Worm (Caenorhabditis elegans) whole organism, L1 larva: ENCODE results near the gene M106.3.
A peak's percentile ranks its signal among the peaks of the same experiment; 100 is the strongest.

ENCODE experiments used
- C04F5.9 ChIP-seq: sonication (generic microtip); optimal IDR thresholded peaks from 2 replicates; lab custom pipeline; 2016; ENCODE audit warnings: missing genetic modification characterization, missing compliant biosample characterization
- C16A3.4 ChIP-seq: fragments of 150-350 bp; optimal IDR thresholded peaks from 2 replicates; lab custom pipeline; 2014; ENCODE audit warnings: missing biosample characterization, missing genetic modification characterization
- aha-1 ChIP-seq: fragments of 150-350 bp; optimal IDR thresholded peaks from 2 replicates; lab custom pipeline; 2014; ENCODE audit warnings: missing biosample characterization, missing genetic modification characterization
- alr-1 ChIP-seq: fragments of 200-800 bp; sonication (Bioruptor generic); optimal IDR thresholded peaks from 2 replicates; lab custom pipeline; 2018; ENCODE audit warnings: borderline replicate concordance, mild to moderate bottlenecking, missing genetic modification characterization, missing compliant biosample characterization
- blmp-1 ChIP-seq: fragments of 150-350 bp; optimal IDR thresholded peaks from 2 replicates; lab custom pipeline; 2014; ENCODE audit warnings: missing biosample characterization, missing genetic modification characterization
- ceh-8 ChIP-seq: fragments of 200-800 bp; sonication (Bioruptor generic); optimal IDR thresholded peaks from 2 replicates; lab custom pipeline; 2018; ENCODE audit warnings: mild to moderate bottlenecking, missing genetic modification characterization, moderate library complexity, missing compliant biosample characterization
- ceh-82 ChIP-seq, 3 experiments: fragments of 150-350 bp in 1 of 3; sonication (generic microtip) in 2 of 3; optimal IDR thresholded peaks; 2 replicates each; lab custom pipeline; 2014 to 2017; ENCODE audit warnings: missing biosample characterization in 3 of 3, missing genetic modification characterization in 3 of 3
- ceh-88 ChIP-seq: fragments of 200-800 bp; sonication (Bioruptor generic); IDR thresholded peaks from 2 replicates; pipeline ENCODE4 v1.3.6; 2022; ENCODE audit warnings: missing genetic modification characterization, missing compliant biosample characterization
- ceh-90 ChIP-seq: sonication (generic microtip); optimal IDR thresholded peaks from 2 replicates; lab custom pipeline; 2016; ENCODE audit warnings: missing genetic modification characterization, missing compliant biosample characterization
- dpl-1 ChIP-seq, 3 experiments: fragments of 150-350 bp in 2 of 3; sonication (generic microtip) in 1 of 3; optimal IDR thresholded peaks; 2 replicates each; lab custom pipeline; 2014 to 2017; ENCODE audit warnings: missing biosample characterization in 3 of 3, missing genetic modification characterization in 3 of 3, missing genetic modification reagents in 3 of 3
- dsc-1 ChIP-seq: sonication (generic microtip); optimal IDR thresholded peaks from 2 replicates; lab custom pipeline; 2016; ENCODE audit warnings: mild to moderate bottlenecking, missing genetic modification characterization, missing compliant biosample characterization
- egl-13 ChIP-seq: sonication (generic microtip); optimal IDR thresholded peaks from 2 replicates; lab custom pipeline; 2016; ENCODE audit warnings: missing genotype, missing genetic modification reagents, missing genetic modification characterization, missing compliant biosample characterization
- egl-27 ChIP-seq, 2 experiments: fragments of 150-350 bp in 1 of 2; sonication (generic microtip); optimal IDR thresholded peaks; 3 replicates each; lab custom pipeline; 2017 to 2018; ENCODE audit warnings: missing biosample characterization in 2 of 2, missing genetic modification characterization in 2 of 2, missing genetic modification reagents in 2 of 2
- elt-3 ChIP-seq, 6 experiments: fragments of 150-350 bp in 1 of 6; sonication (generic microtip); optimal IDR thresholded peaks; 2 replicates each; lab custom pipeline; 2017 to 2018; ENCODE audit warnings: missing biosample characterization in 6 of 6, missing genetic modification characterization in 6 of 6, inconsistent platforms in 1 of 6
- ets-5 ChIP-seq: fragments of 200-800 bp; sonication (Bioruptor generic); IDR thresholded peaks from 2 replicates; pipeline ENCODE4 v1.3.6; 2022; ENCODE audit warnings: missing genetic modification characterization, missing compliant biosample characterization
- fkh-8 ChIP-seq: sonication (generic microtip); optimal IDR thresholded peaks from 2 replicates; lab custom pipeline; 2016; ENCODE audit warnings: mild to moderate bottlenecking, missing genetic modification characterization, missing compliant biosample characterization
- hpl-2 ChIP-seq: fragments of 150-350 bp; optimal IDR thresholded peaks from 2 replicates; lab custom pipeline; 2014; ENCODE audit warnings: missing biosample characterization, missing genetic modification reagents, missing genetic modification characterization
- irx-1 ChIP-seq: sonication (generic microtip); optimal IDR thresholded peaks from 2 replicates; lab custom pipeline; 2016; ENCODE audit warnings: missing genetic modification characterization, missing compliant biosample characterization
- isw-1 ChIP-seq: fragments of 200-800 bp; sonication (Bioruptor generic); IDR thresholded peaks from 2 replicates; pipeline ENCODE4 v1.3.6; 2022; ENCODE audit warnings: missing genetic modification characterization, missing compliant biosample characterization
- lin-13 ChIP-seq: fragments of 150-350 bp; optimal IDR thresholded peaks from 2 replicates; lab custom pipeline; 2014; ENCODE audit warnings: missing biosample characterization, missing genetic modification reagents, missing genetic modification characterization
- lin-14 ChIP-seq: fragments of 200-800 bp; sonication (Bioruptor generic); optimal IDR thresholded peaks from 2 replicates; lab custom pipeline; 2018; ENCODE audit warnings: mild to moderate bottlenecking, missing genetic modification characterization, moderate library complexity, missing compliant biosample characterization
- lin-15B ChIP-seq: fragments of 150-350 bp; sonication (generic microtip); optimal IDR thresholded peaks from 3 replicates; lab custom pipeline; 2014; ENCODE audit warnings: missing biosample characterization, missing genetic modification characterization
- lin-35 ChIP-seq, 2 experiments: fragments of 150-350 bp; optimal IDR thresholded peaks; 2 replicates each; lab custom pipeline; 2014; ENCODE audit warnings: missing biosample characterization in 2 of 2, missing genetic modification characterization in 2 of 2, missing genetic modification reagents in 2 of 2
- lir-3 ChIP-seq: sonication (generic microtip); optimal IDR thresholded peaks from 2 replicates; lab custom pipeline; 2016; ENCODE audit warnings: mild to moderate bottlenecking, missing genetic modification characterization, moderate library complexity, missing compliant biosample characterization; ENCODE audit not compliant: poor library complexity
- lsy-2 ChIP-seq, 2 experiments: fragments of 150-350 bp; optimal IDR thresholded peaks; 2 replicates each; lab custom pipeline; 2014; ENCODE audit warnings: missing biosample characterization in 2 of 2, missing genetic modification characterization in 2 of 2
- mep-1 ChIP-seq: fragments of 150-350 bp; optimal IDR thresholded peaks from 2 replicates; lab custom pipeline; 2014; ENCODE audit warnings: missing biosample characterization, missing genetic modification characterization
- nhr-19 ChIP-seq: fragments of 200-800 bp; sonication (Bioruptor generic); conservative IDR thresholded peaks from 2 replicates; pipeline ENCODE4 v1.3.6; 2022; ENCODE audit warnings: missing genetic modification characterization, missing compliant biosample characterization
- nhr-20 ChIP-seq: sonication (generic microtip); optimal IDR thresholded peaks from 2 replicates; lab custom pipeline; 2016; ENCODE audit warnings: mild to moderate bottlenecking, missing genetic modification characterization, missing compliant biosample characterization
- nhr-28 ChIP-seq: fragments of 150-350 bp; optimal IDR thresholded peaks from 2 replicates; lab custom pipeline; 2014; ENCODE audit warnings: missing biosample characterization, missing genetic modification characterization
- nhr-47 ChIP-seq: sonication (generic microtip); optimal IDR thresholded peaks from 2 replicates; lab custom pipeline; 2016; ENCODE audit warnings: mild to moderate bottlenecking, missing genetic modification characterization, moderate library complexity, missing compliant biosample characterization
- nhr-77 ChIP-seq: fragments of 150-350 bp; optimal IDR thresholded peaks from 2 replicates; lab custom pipeline; 2014; ENCODE audit warnings: missing biosample characterization, missing genetic modification characterization
- nhr-85 ChIP-seq: sonication (generic microtip); peaks from one replicate; lab custom pipeline; 2016; ENCODE audit warnings: missing genetic modification characterization, inconsistent platforms, missing compliant biosample characterization
- nhr-90 ChIP-seq: sonication (generic microtip); optimal IDR thresholded peaks from 2 replicates; lab custom pipeline; 2016; ENCODE audit warnings: mild to moderate bottlenecking, missing genetic modification characterization, missing compliant biosample characterization; ENCODE audit not compliant: poor library complexity
- pax-3 ChIP-seq: fragments of 200-800 bp; sonication (Bioruptor generic); optimal IDR thresholded peaks from 2 replicates; lab custom pipeline; 2018; ENCODE audit warnings: mild to moderate bottlenecking, missing genetic modification characterization, moderate library complexity, missing compliant biosample characterization
- pqm-1 ChIP-seq: sonication (generic microtip); optimal IDR thresholded peaks from 3 replicates; lab custom pipeline; 2017; ENCODE audit warnings: missing biosample characterization, missing genetic modification characterization
- skn-1 ChIP-seq: fragments of 150-350 bp; optimal IDR thresholded peaks from 2 replicates; lab custom pipeline; 2014; ENCODE audit warnings: missing biosample characterization, missing genetic modification characterization
- snpc-4 ChIP-seq: fragments of 150-350 bp; optimal IDR thresholded peaks from 2 replicates; lab custom pipeline; 2014; ENCODE audit warnings: missing biosample characterization, missing genetic modification characterization
- snu-23 ChIP-seq: sonication (generic microtip); optimal IDR thresholded peaks from 2 replicates; lab custom pipeline; 2016; ENCODE audit warnings: missing genetic modification characterization, missing compliant biosample characterization
- sup-37 ChIP-seq: fragments of 200-800 bp; sonication (Bioruptor generic); optimal IDR thresholded peaks from 2 replicates; lab custom pipeline; 2018; ENCODE audit warnings: mild to moderate bottlenecking, missing genetic modification characterization, missing compliant biosample characterization
- swsn-7 ChIP-seq: sonication (generic microtip); optimal IDR thresholded peaks from 2 replicates; lab custom pipeline; 2016; ENCODE audit warnings: missing genetic modification characterization, missing compliant biosample characterization
- tlp-1 ChIP-seq: fragments of 150-350 bp; optimal IDR thresholded peaks from 2 replicates; lab custom pipeline; 2014; ENCODE audit warnings: missing biosample characterization, missing genetic modification characterization
- unc-130 ChIP-seq: fragments of 150-350 bp; optimal IDR thresholded peaks from 2 replicates; lab custom pipeline; 2017; ENCODE audit warnings: missing biosample characterization, missing genetic modification characterization, inconsistent platforms
- unc-30 ChIP-seq: sonication (generic microtip); optimal IDR thresholded peaks from 2 replicates; lab custom pipeline; 2017; ENCODE audit warnings: missing biosample characterization, missing genetic modification characterization
- unc-62 ChIP-seq: fragments of 150-350 bp; optimal IDR thresholded peaks from 2 replicates; lab custom pipeline; 2014; ENCODE audit warnings: missing biosample characterization, missing genetic modification reagents, missing genetic modification characterization
- unc-86 ChIP-seq: sonication (generic microtip); optimal IDR thresholded peaks from 2 replicates; lab custom pipeline; 2016; ENCODE audit warnings: missing genetic modification characterization, missing compliant biosample characterization
- vab-15 ChIP-seq: sonication (generic microtip); optimal IDR thresholded peaks from 2 replicates; lab custom pipeline; 2017; ENCODE audit warnings: missing genotype, mild to moderate bottlenecking, missing genetic modification characterization, missing compliant biosample characterization
- xbp-1 ChIP-seq: sonication (generic microtip); optimal IDR thresholded peaks from 2 replicates; lab custom pipeline; 2016; ENCODE audit warnings: missing genetic modification characterization, missing compliant biosample characterization
- ztf-11 ChIP-seq, 2 experiments: sonication (generic microtip); optimal IDR thresholded peaks; 2 replicates each; lab custom pipeline; 2016 to 2017; ENCODE audit warnings: missing genetic modification characterization in 2 of 2, missing biosample characterization in 1 of 2, missing compliant biosample characterization in 1 of 2
- ztf-4 ChIP-seq: fragments of 150-350 bp; optimal IDR thresholded peaks from 2 replicates; lab custom pipeline; 2014; ENCODE audit warnings: missing biosample characterization, missing genetic modification characterization

Gene M106.3

ce11 chrII:10852880-10853279 lies 7.8 kb downstream of the M106.3 start:
- no peak for TF ChIP-seq nhr-20 (tag; lab: Kevin White, UChicago)
- no peak for TF ChIP-seq pqm-1 (tag; lab: Kevin White, UChicago)
- no peak for TF ChIP-seq lin-15B (tag; lab: Kevin White, UChicago)
- TF ChIP-seq egl-27 (tag; optimal IDR thresholded peaks at IDR 0.05; lab: Kevin White, UChicago), result no peak
- no peak for TF ChIP-seq blmp-1 (tag; lab: Kevin White, UChicago)
- no peak for TF ChIP-seq swsn-7 (tag; lab: Kevin White, UChicago)
- TF ChIP-seq C04F5.9 (tag; lab: Kevin White, UChicago), result no peak
- TF ChIP-seq skn-1 (tag; lab: Kevin White, UChicago), result no peak
- TF ChIP-seq snpc-4, result no peak
- no peak for TF ChIP-seq dpl-1 (GFP tag; optimal IDR thresholded peaks at IDR 0.05; lab: Kevin White, UChicago)
- TF ChIP-seq nhr-28, result no peak
- TF ChIP-seq alr-1, result no peak
- no peak for TF ChIP-seq mep-1 (tag; lab: Kevin White, UChicago)
- TF ChIP-seq dsc-1, result no peak
- TF ChIP-seq nhr-77 (tag; lab: Kevin White, UChicago), result no peak
- TF ChIP-seq hpl-2 (GFP tag; lab: Kevin White, UChicago), result no peak
- no peak for TF ChIP-seq ceh-8 (GFP tag; lab: Kevin White, UChicago)
- no peak for TF ChIP-seq lin-35 (GFP tag; optimal IDR thresholded peaks at IDR 0.05; lab: Kevin White, UChicago)

ce11 chrII:10851110-10851509 lies 9.6 kb downstream of the M106.3 start:
- TF ChIP-seq lin-15B (tag; lab: Kevin White, UChicago), result no peak
- TF ChIP-seq snpc-4, result peak; percentile 51
- peak; percentile 61 for TF ChIP-seq irx-1 (tag; lab: Kevin White, UChicago)
- TF ChIP-seq nhr-19 (GFP tag; lab: Robert Waterston, UW), result peak; percentile 68
- TF ChIP-seq vab-15 (tag; lab: Kevin White, UChicago), result no peak
- peak; percentile 65 to 72 for TF ChIP-seq lsy-2 (tag; optimal IDR thresholded peaks at IDR 0.05; lab: Kevin White, UChicago)
- TF ChIP-seq aha-1, result peak; percentile 62
- peak; percentile 82 for TF ChIP-seq nhr-90 (tag; lab: Kevin White, UChicago)
- TF ChIP-seq mep-1 (tag; lab: Kevin White, UChicago), result peak; percentile 89
- no peak for TF ChIP-seq unc-30 (tag; lab: Kevin White, UChicago)
- TF ChIP-seq unc-86 (tag; lab: Kevin White, UChicago), result peak; percentile 60
- TF ChIP-seq C16A3.4 (tag; lab: Kevin White, UChicago), result peak; percentile 39
- peak; percentile 61 for TF ChIP-seq fkh-8 (tag; lab: Kevin White, UChicago)
- peak; percentile 24 for TF ChIP-seq isw-1 (GFP tag; lab: Robert Waterston, UW)
- TF ChIP-seq hpl-2 (GFP tag; lab: Kevin White, UChicago), result no peak
- peak; percentile 55 for TF ChIP-seq xbp-1
- peak; percentile 68 to 80 for TF ChIP-seq lin-35 (GFP tag; optimal IDR thresholded peaks at IDR 0.05; lab: Kevin White, UChicago)
- TF ChIP-seq nhr-20 (tag; lab: Kevin White, UChicago), result peak; percentile 84
- peak in 1 of 2 experiments; percentile 71 for TF ChIP-seq ztf-11 (tag; optimal IDR thresholded peaks at IDR 0.05; lab: Kevin White, UChicago)
- no peak for TF ChIP-seq ceh-8 (GFP tag; lab: Kevin White, UChicago)
- peak; percentile 41 for TF ChIP-seq unc-62 (GFP tag; lab: Kevin White, UChicago)
- TF ChIP-seq swsn-7 (tag; lab: Kevin White, UChicago), result peak; percentile 68
- TF ChIP-seq egl-13 (tag; lab: Kevin White, UChicago), result peak; percentile 59
- no peak for TF ChIP-seq pqm-1 (tag; lab: Kevin White, UChicago)
- no peak for TF ChIP-seq sup-37 (GFP tag; lab: Kevin White, UChicago)
- TF ChIP-seq snu-23 (GFP tag; lab: Kevin White, UChicago), result peak; percentile 87
- peak in 2 of 6 experiments; percentile 52 to 78 for TF ChIP-seq elt-3 (tag; optimal IDR thresholded peaks at IDR 0.05; lab: Kevin White, UChicago)
- peak; percentile 97 for TF ChIP-seq nhr-85 (tag; lab: Kevin White, UChicago)
- TF ChIP-seq ceh-82 (tag; optimal IDR thresholded peaks at IDR 0.05; lab: Kevin White, UChicago), result peak in 2 of 3 experiments; percentile 0 to 62
- TF ChIP-seq lin-13 (GFP tag; lab: Kevin White, UChicago), result peak; percentile 78
- peak; percentile 55 for TF ChIP-seq ceh-88
- peak; percentile 99 for TF ChIP-seq lin-14
- TF ChIP-seq tlp-1 (tag; lab: Kevin White, UChicago), result no peak
- TF ChIP-seq dpl-1 (GFP tag; optimal IDR thresholded peaks at IDR 0.05; lab: Kevin White, UChicago), result peak; percentile 35 to 61 (median 55)
- peak; percentile 29 for TF ChIP-seq pax-3 (tag; lab: Kevin White, UChicago)
- TF ChIP-seq unc-130 (tag; lab: Kevin White, UChicago), result no peak
- peak; percentile 69 for TF ChIP-seq ztf-4 (tag; lab: Kevin White, UChicago)
- no peak for TF ChIP-seq ets-5
- peak; percentile 71 for TF ChIP-seq nhr-47 (tag; lab: Kevin White, UChicago)
- peak; percentile 22 for TF ChIP-seq nhr-77 (tag; lab: Kevin White, UChicago)
- peak; percentile 51 for TF ChIP-seq lir-3 (tag; lab: Kevin White, UChicago)
- TF ChIP-seq ceh-90 (tag; lab: Kevin White, UChicago), result no peak
- peak; percentile 63 for TF ChIP-seq skn-1 (tag; lab: Kevin White, UChicago)
